Worm (Caenorhabditis elegans): ENCODE measurements around the gene ceh-75.

The ceh-75 gene

DNA sequence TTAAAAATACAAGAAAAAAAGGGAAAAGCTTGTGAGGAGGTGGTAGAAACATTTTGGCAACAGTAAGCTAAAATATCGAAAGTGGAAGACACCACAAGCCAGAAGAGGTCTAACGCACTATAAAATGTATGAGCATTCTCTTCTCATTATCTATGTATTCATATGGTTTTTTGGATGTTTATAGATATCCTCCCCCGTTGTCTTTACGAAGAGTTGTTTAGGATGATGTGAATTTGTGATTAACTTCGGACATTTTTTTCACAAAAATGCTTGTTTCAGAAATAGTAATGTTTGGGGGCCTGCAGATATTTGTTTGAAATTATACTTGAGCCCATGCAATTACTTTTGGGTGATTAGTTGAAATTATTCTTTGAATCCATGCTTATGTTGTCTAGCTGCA lies 6.1 kb upstream of the ceh-75 start, which contains the start of gene mec-9 (continued):
- no peak for TF ChIP-seq hlh-17 (GFP tag; optimal IDR thresholded peaks at IDR 0.05; ENCODE audit: borderline replicate concordance)
- no peak for TF ChIP-seq ceh-8 (GFP tag; optimal IDR thresholded peaks at IDR 0.05)

DNA sequence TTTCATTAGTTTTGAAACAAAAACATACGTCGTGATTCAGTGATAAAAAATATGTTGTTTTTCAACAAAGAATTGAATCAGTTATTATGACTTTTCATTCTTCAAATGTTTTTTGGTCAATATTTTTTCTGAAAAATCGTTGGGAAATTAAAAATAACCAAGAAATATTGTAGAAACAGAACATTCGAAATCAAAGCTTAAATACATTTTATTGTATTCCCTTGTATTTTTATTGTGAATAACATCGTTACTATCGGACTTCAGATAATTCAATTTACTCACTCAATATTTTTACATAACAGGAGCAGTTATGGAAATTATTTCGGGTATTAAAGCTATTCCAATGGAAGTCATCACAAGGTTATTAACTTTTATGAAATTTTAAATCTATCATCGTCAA lies 4.5 kb upstream of the ceh-75 start, which contains the start of gene C50H2.4:
TSS of gene C50H2.4 (plus strand) at position 301 of the 400 bp plus-strand sequence.
- no peak for TF ChIP-seq nhr-12 (tag; optimal IDR thresholded peaks at IDR 0.05)

DNA sequence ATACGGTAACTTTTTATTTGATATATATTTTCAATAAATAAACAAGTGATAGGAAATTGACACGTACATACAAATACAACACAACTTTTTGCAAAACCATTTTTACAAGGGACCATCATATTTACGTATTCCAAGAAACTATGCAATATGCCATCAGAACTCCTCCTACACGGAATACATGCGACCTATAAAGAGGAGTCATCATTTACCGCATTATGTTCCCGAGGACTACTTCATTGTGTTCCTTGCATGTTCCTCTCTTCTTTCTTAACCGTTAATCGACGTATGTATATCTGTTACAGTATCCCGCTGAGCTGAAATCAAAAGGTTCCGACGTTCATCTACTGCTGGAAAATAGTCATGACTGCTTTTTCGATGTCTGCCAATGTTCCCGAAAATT lies 2.7 kb upstream of the ceh-75 start, which contains the start of gene C50H2.5:
TSS of gene C50H2.5 (plus strand) at position 301 of the 400 bp plus-strand sequence.
- TF ChIP-seq irx-1 (tag; optimal IDR thresholded peaks at IDR 0.05), result no peak
- no peak for TF ChIP-seq lin-35 (GFP tag; optimal IDR thresholded peaks at IDR 0.05)
- no peak for TF ChIP-seq ztf-11 (tag; optimal IDR thresholded peaks at IDR 0.05)
- TF ChIP-seq nhr-77 (tag; optimal IDR thresholded peaks at IDR 0.05), result no peak
- no peak for TF ChIP-seq ama-1 (optimal IDR thresholded peaks at IDR 0.05)
- TF ChIP-seq ztf-4 (tag; optimal IDR thresholded peaks at IDR 0.05), result no peak
- no peak for TF ChIP-seq C16A3.4 (tag; optimal IDR thresholded peaks at IDR 0.05)
- no peak for TF ChIP-seq egl-27 (tag; optimal IDR thresholded peaks at IDR 0.05)
- TF ChIP-seq skn-1 (tag; optimal IDR thresholded peaks at IDR 0.05), result no peak
- no peak for TF ChIP-seq sup-37 (GFP tag; optimal IDR thresholded peaks at IDR 0.05)
- TF ChIP-seq alr-1 (tag; optimal IDR thresholded peaks at IDR 0.05; ENCODE audit: borderline replicate concordance), result no peak

DNA sequence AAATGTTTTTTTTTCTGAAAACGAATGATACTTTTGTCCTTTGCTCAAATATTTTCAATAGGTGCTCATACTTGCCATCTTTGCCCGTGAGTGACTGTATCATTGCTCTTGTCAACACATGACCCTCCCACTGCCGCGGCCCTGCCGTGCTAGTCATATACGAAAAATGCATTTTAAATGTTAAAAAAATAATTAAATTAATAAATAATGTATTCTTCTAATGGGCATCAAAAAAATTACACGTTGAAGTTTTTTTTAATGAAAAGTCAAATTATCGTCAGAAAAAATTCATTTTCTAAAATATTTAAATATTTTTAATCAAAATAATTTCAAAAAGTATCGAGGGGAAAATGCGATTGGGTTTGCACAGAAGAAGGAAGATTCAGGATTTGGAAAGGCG lies 1.3 kb downstream of the ceh-75 start, which contains the start of gene C50H2.7:
TSS of gene C50H2.7 (plus strand) at position 301 of the 400 bp plus-strand sequence.
- TF ChIP-seq C16A3.4 (tag; optimal IDR thresholded peaks at IDR 0.05), result no peak

- peak; percentile 52 for TF ChIP-seq elt-2 (tag; optimal IDR thresholded peaks at IDR 0.05)
- TF ChIP-seq swsn-7 (tag; optimal IDR thresholded peaks at IDR 0.05), result no peak
- peak; percentile 1 for TF ChIP-seq pqm-1 (tag; optimal IDR thresholded peaks at IDR 0.05)
These were observed 3.3 kb downstream of the ceh-75 start for ce11 chrV:9924389-9924788.

ce11 chrV:9925647-9926046 lies 4.5 kb downstream of the ceh-75 start:
- TF ChIP-seq nhr-90 (tag; optimal IDR thresholded peaks at IDR 0.05; ENCODE audit: poor library complexity), result peak; percentile 19
- TF ChIP-seq elt-2 (tag; optimal IDR thresholded peaks at IDR 0.05), result peak; percentile 96
- TF ChIP-seq nhr-71 (tag; optimal IDR thresholded peaks at IDR 0.05), result peak; percentile 2
- TF ChIP-seq jun-1 (tag; optimal IDR thresholded peaks at IDR 0.05), result peak; percentile 43
- TF ChIP-seq ceh-63 (GFP tag; optimal IDR thresholded peaks at IDR 0.05), result no peak
- no peak for TF ChIP-seq efl-1 (optimal IDR thresholded peaks at IDR 0.05)
- peak in 1 of 2 experiments; percentile 27 for TF ChIP-seq efl-1 (GFP tag; optimal IDR thresholded peaks at IDR 0.05 in 1 of 2)
- TF ChIP-seq aha-1 (tag; optimal IDR thresholded peaks at IDR 0.05), result no peak
- no peak for TF ChIP-seq F16B12.6 (tag; optimal IDR thresholded peaks at IDR 0.05)
- TF ChIP-seq pqm-1 (tag; optimal IDR thresholded peaks at IDR 0.05), result peak; percentile 39
- TF ChIP-seq ces-1 (GFP tag; optimal IDR thresholded peaks at IDR 0.05), result no peak
- no peak for TF ChIP-seq ets-5 (GFP tag; IDR thresholded peaks at IDR 0.05)
- no peak for TF ChIP-seq ceh-82 (tag; optimal IDR thresholded peaks at IDR 0.05)
- TF ChIP-seq sox-4 (tag; optimal IDR thresholded peaks at IDR 0.05), result no peak
- no peak for TF ChIP-seq fkh-8 (tag; optimal IDR thresholded peaks at IDR 0.05)

DNA sequence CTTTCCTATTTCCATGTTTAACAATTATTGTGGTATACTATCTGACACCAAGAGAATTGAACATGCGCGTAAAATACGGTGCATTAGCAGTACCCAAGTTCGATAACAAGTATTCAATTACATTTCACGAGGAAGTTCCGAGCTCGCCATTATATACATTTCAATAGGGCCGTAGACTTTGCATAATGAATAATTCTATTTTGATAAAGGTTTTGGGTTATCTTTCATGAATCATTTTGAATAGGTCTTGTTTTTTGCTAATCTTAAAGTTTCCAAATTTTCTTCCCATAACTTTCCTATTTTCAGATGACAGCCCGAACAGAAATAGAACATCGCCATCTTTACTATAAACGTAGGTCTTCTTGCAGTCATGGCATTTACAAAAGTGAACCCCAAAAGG lies 5.1 kb downstream of the ceh-75 start, which contains the start of gene C50H2.13:
TSS of gene C50H2.13 (plus strand) at position 301 of the 400 bp plus-strand sequence.
- TF ChIP-seq nhr-19 (GFP tag; conservative IDR thresholded peaks at IDR 0.05) (no peak), nhr-85 (tag) (no peak)

Data from whole organism, L1 larva.